Fruit fly (Drosophila melanogaster): Measurements from ENCODE around the gene CG12679.

The CG12679 gene

DNA sequence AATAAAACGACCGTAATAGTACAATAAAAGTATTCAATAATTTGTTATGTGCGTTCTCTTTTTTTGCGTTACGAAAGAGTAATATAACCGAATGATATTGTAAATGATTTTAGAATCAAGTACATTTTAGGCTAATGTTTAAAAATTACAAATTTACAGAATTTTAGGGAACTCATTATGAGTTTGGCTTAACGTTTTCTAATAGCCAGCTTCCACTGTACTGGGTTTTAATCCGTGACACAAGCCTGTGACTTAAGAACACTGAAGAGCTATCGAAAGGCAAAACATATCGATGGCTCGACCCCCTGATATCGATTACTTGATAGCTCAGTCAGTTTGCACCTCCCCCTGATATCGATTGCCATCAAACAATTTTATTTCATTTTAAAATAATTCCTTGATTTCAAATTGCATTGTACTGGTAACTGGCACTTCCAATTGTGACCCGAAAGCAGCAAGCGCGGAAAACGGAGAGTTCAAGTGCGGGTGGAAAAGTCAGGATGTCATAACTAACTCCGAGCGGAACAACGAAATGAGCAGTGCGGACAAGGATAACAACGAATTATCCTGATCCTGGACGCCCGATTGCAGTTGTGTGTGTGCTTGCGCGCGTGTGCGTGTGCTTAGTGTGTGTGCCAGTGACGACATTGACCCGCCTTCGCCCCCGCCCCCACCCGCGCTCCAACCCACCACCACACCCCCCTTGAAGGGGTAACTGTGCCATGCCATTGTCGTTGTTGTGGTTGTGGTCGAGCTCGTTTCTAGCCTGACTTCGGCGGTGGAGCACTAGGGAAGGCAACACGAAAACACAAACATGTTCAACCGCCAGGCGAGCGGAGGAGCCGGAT lies 18.0 kb upstream of the CG12679 start, which contains the start of gene HERC2 (continued):
- no peak for TF ChIP-seq CG17912 (GFP tag; optimal IDR thresholded peaks at IDR 0.05)
- peak; percentile 37 for TF ChIP-seq shn (GFP tag; optimal IDR thresholded peaks at IDR 0.05)
- TF ChIP-seq dm (GFP tag; optimal IDR thresholded peaks at IDR 0.05): no peak
- TF ChIP-seq crc (GFP tag; optimal IDR thresholded peaks at IDR 0.05): no peak
- TF ChIP-seq eyg (GFP tag; optimal IDR thresholded peaks at IDR 0.05): no peak
- no peak for TF ChIP-seq CG3838 (GFP tag; optimal IDR thresholded peaks at IDR 0.05)
- TF ChIP-seq Dip2 (GFP tag; IDR thresholded peaks at IDR 0.05): no peak
- no peak for TF ChIP-seq bigmax (GFP tag; optimal IDR thresholded peaks at IDR 0.05)
- peak; percentile 93 for TF ChIP-seq amos (GFP tag; IDR thresholded peaks at IDR 0.05; ENCODE audit: partially characterized antibody)
- TF ChIP-seq Bgb (GFP tag; IDR thresholded peaks at IDR 0.05; ENCODE audit: partially characterized antibody): peak; percentile 94
- TF ChIP-seq CG17612 (GFP tag; IDR thresholded peaks at IDR 0.05): 0 out of 2 replicates have a peak, but pooled peaks have one; percentile 12
- TF ChIP-seq CG7745 (tag; optimal IDR thresholded peaks at IDR 0.05): no peak
- TF ChIP-seq CG4360 (GFP tag; IDR thresholded peaks at IDR 0.05): no peak
- peak; percentile 40 for TF ChIP-seq jumu (GFP tag; optimal IDR thresholded peaks at IDR 0.05)
- peak; percentile 41 for TF ChIP-seq CG1792 (GFP tag; optimal IDR thresholded peaks at IDR 0.05)
- TF ChIP-seq fd64A (GFP tag; optimal IDR thresholded peaks at IDR 0.05): no peak
- 0 out of 2 replicates have a peak, but pooled peaks have one; percentile 33 for TF ChIP-seq CG4730 (GFP tag; IDR thresholded peaks at IDR 0.05)
- peak; percentile 92 for TF ChIP-seq crol (GFP tag; IDR thresholded peaks at IDR 0.05)
- TF ChIP-seq CG11247 (GFP tag; IDR thresholded peaks at IDR 0.05): peak; percentile 57
- TF ChIP-seq D19A (tag; optimal IDR thresholded peaks at IDR 0.05): no peak
- no peak for TF ChIP-seq CG8359 (GFP tag; optimal IDR thresholded peaks at IDR 0.05; ENCODE audit: borderline replicate concordance)
- TF ChIP-seq Six4 (GFP tag; optimal IDR thresholded peaks at IDR 0.05): no peak
- peak; percentile 23 for TF ChIP-seq CG12659 (GFP tag; optimal IDR thresholded peaks at IDR 0.05)
- no peak for TF ChIP-seq fru (optimal IDR thresholded peaks at IDR 0.05)
- no peak for TF ChIP-seq gsb-n (tag; optimal IDR thresholded peaks at IDR 0.05)
- no peak for TF ChIP-seq tio (GFP tag; optimal IDR thresholded peaks at IDR 0.05)
- no peak for TF ChIP-seq Ssrp (tag; optimal IDR thresholded peaks at IDR 0.05)
- TF ChIP-seq Abd-B (GFP tag; optimal IDR thresholded peaks at IDR 0.05): peak; percentile 8
- no peak for TF ChIP-seq luna (GFP tag; optimal IDR thresholded peaks at IDR 0.05)
- TF ChIP-seq dmrt99B (tag; optimal IDR thresholded peaks at IDR 0.05): no peak
- TF ChIP-seq CG1024 (GFP tag; IDR thresholded peaks at IDR 0.05): peak; percentile 55; the same call in 1 of the 2 replicates
- TF ChIP-seq CG15479 (GFP tag; optimal IDR thresholded peaks at IDR 0.05): no peak
- no peak for TF ChIP-seq CG10959 (GFP tag; IDR thresholded peaks at IDR 0.05)
- TF ChIP-seq CG3281 (GFP tag; optimal IDR thresholded peaks at IDR 0.05): no peak
- 0 out of 3 replicates have a peak, but pooled peaks have one; percentile 15 for TF ChIP-seq ci (GFP tag; IDR thresholded peaks at IDR 0.05)
- TF ChIP-seq CG32772 (GFP tag; IDR thresholded peaks at IDR 0.05): peak; percentile 70
- no peak for TF ChIP-seq emc (GFP tag; optimal IDR thresholded peaks at IDR 0.05)
- peak; percentile 64 for TF ChIP-seq pho (GFP tag; optimal IDR thresholded peaks at IDR 0.05)
- peak; percentile 66 for TF ChIP-seq CG4617 (GFP tag; optimal IDR thresholded peaks at IDR 0.05; ENCODE audit: borderline replicate concordance)
- TF ChIP-seq CG16863 (GFP tag; optimal IDR thresholded peaks at IDR 0.05): peak; percentile 10
- TF ChIP-seq Xrp1 (GFP tag; IDR thresholded peaks at IDR 0.05): peak; percentile 61; the same call in 1 of the 2 replicates
- no peak for TF ChIP-seq so (GFP tag; IDR thresholded peaks at IDR 0.05)
- TF ChIP-seq maf-S (GFP tag; optimal IDR thresholded peaks at IDR 0.05): peak; percentile 16
- no peak for TF ChIP-seq sc (optimal IDR thresholded peaks at IDR 0.05)
- no peak for TF ChIP-seq sc (GFP tag; optimal IDR thresholded peaks at IDR 0.05)
- TF ChIP-seq klu (GFP tag; IDR thresholded peaks at IDR 0.05): no peak
- no peak for TF ChIP-seq zf30C (GFP tag; optimal IDR thresholded peaks at IDR 0.05)
- no peak for TF ChIP-seq dati (GFP tag; IDR thresholded peaks at IDR 0.05)
- peak; percentile 74; the same call in 2 of the 4 replicates for TF ChIP-seq Gug (GFP tag; IDR thresholded peaks at IDR 0.05)
- TF ChIP-seq CG18262 (tag; optimal IDR thresholded peaks at IDR 0.05): no peak
